Fruit fly (Drosophila melanogaster): ENCODE measurements around the gene CG31126.

Gene CG31126

DNA sequence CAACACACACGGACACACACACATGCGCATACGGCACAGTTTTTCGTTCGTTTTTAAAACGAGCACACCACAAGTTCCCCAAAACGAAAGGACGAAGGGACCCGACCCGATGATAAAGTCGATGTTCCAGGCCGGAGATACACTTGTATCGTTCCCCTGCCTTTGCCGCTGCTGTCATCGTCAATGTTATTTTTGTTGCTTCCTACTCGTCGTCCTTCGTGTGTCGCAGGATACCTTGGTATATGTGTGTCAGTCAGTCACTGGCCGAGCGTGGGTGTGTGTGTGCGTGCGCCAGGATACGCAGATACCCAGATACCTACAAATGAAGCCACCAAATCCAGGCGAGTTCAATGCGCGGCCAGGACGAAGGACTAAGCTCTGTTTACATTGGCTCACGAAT, 3.6 kb downstream of the CG31126 start:
- no peak for TF ChIP-seq Vsx2 (GFP tag; optimal IDR thresholded peaks at IDR 0.05; ENCODE audit: partially characterized antibody)
- no peak for TF ChIP-seq ey (GFP tag; optimal IDR thresholded peaks at IDR 0.05)
- TF ChIP-seq Hr78 (GFP tag; optimal IDR thresholded peaks at IDR 0.05): no peak
- no peak for TF ChIP-seq jim (GFP tag; optimal IDR thresholded peaks at IDR 0.05)
- no peak for TF ChIP-seq psq (GFP tag; optimal IDR thresholded peaks at IDR 0.05)
- TF ChIP-seq HLH106 (tag; optimal IDR thresholded peaks at IDR 0.05): no peak
- TF ChIP-seq Hr83 (GFP tag; optimal IDR thresholded peaks at IDR 0.05; ENCODE audit: poor library complexity, severe bottlenecking): no peak
- TF ChIP-seq Rel (GFP tag; optimal IDR thresholded peaks at IDR 0.05): no peak
- no peak for TF ChIP-seq Rel (tag; optimal IDR thresholded peaks at IDR 0.05)
- no peak for TF ChIP-seq CrebA (GFP tag; optimal IDR thresholded peaks at IDR 0.05; ENCODE audit: borderline replicate concordance)
- no peak for TF ChIP-seq tai (GFP tag; optimal IDR thresholded peaks at IDR 0.05)
- no peak for TF ChIP-seq pan (optimal IDR thresholded peaks at IDR 0.05)
- no peak for TF ChIP-seq Hnf4 (GFP tag; optimal IDR thresholded peaks at IDR 0.05)
- no peak for TF ChIP-seq OdsH (GFP tag; optimal IDR thresholded peaks at IDR 0.05)
- no peak for TF ChIP-seq foxo (GFP tag; optimal IDR thresholded peaks at IDR 0.05)
- TF ChIP-seq brk (GFP tag; optimal IDR thresholded peaks at IDR 0.05): no peak
- no peak for TF ChIP-seq Abd-B (GFP tag; optimal IDR thresholded peaks at IDR 0.05)

DNA sequence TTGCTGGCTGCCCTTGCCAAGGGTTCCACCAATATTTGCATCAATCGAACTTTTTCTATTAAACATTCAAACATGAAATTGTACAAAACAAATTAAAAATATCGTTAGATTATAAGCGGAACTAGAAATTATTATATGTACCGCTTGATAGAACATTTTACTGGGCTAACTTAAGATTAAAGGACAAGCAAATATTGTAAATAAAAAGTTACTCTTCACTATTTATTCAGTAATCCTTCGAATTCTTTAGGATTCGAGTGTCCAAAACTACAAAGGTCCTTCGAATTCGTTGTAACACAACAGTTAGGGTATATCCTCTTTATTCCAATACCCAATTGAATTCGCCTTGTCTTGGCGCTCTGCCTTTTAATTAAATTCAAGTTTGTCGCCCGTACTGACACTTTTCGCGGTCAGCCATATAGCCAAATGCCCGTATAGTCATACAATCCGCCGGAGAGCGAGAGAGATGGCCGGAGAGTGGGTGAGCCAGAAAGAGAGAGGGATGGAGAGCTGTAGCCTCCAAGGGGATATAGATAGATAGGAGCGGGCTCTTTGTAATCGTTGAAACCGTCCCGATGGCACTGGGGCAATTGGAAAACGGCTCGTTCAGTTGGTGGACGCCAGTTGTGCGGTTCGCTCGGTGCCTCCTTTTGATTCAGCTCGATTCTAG, 8.3 kb downstream of the CG31126 start:
- TF ChIP-seq HLH106 (tag; optimal IDR thresholded peaks at IDR 0.05) (peak; percentile 18), Hr78 (GFP tag; optimal IDR thresholded peaks at IDR 0.05) (no peak), Abd-B (GFP tag; optimal IDR thresholded peaks at IDR 0.05) (no peak)

DNA sequence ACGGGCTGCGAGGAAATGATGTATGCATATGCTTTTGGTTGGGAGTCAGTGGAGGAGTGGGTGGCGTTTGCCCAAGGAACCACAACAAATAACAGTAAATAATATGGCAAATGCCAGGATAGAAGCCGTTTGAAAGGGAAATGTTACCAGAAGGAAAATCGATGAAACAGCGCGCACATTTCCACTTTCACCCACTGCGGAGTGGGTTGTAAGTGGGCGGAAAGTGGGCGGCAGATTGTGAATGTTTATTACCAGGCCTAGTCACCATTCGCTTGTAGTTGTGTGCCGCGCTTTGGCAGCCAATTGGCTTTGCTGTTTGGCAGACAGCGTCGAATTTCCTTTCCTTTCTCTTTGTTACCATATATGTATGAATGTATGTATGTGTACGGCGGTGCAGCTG, 12.2 kb downstream of the CG31126 start:
- TF ChIP-seq lola (GFP tag; optimal IDR thresholded peaks at IDR 0.05) (no peak), Hr78 (GFP tag; optimal IDR thresholded peaks at IDR 0.05) (no peak), dsf (GFP tag; optimal IDR thresholded peaks at IDR 0.05; ENCODE audit: borderline replicate concordance) (no peak), Vsx2 (GFP tag; optimal IDR thresholded peaks at IDR 0.05; ENCODE audit: partially characterized antibody) (no peak), Abd-B (GFP tag; optimal IDR thresholded peaks at IDR 0.05) (no peak), sage (GFP tag; optimal IDR thresholded peaks at IDR 0.05) (no peak), Mio (GFP tag; optimal IDR thresholded peaks at IDR 0.05) (no peak), ey (GFP tag; optimal IDR thresholded peaks at IDR 0.05) (no peak), Sp1 (GFP tag; optimal IDR thresholded peaks at IDR 0.05) (no peak), Myc (optimal IDR thresholded peaks at IDR 0.05) (no peak), dl (GFP tag; optimal IDR thresholded peaks at IDR 0.05; ENCODE audit: insufficient read depth in 1 of 2, partially characterized antibody in 2 of 2) (no peak), CG32264 (GFP tag; optimal IDR thresholded peaks at IDR 0.05) (no peak), tai (GFP tag; optimal IDR thresholded peaks at IDR 0.05) (no peak), sv (GFP tag; optimal IDR thresholded peaks at IDR 0.05) (no peak), OdsH (GFP tag; optimal IDR thresholded peaks at IDR 0.05) (no peak), HLH106 (tag; optimal IDR thresholded peaks at IDR 0.05) (no peak), Jra (GFP tag; optimal IDR thresholded peaks at IDR 0.05) (no peak), brk (GFP tag; optimal IDR thresholded peaks at IDR 0.05) (no peak), pan (optimal IDR thresholded peaks at IDR 0.05) (no peak)

DNA sequence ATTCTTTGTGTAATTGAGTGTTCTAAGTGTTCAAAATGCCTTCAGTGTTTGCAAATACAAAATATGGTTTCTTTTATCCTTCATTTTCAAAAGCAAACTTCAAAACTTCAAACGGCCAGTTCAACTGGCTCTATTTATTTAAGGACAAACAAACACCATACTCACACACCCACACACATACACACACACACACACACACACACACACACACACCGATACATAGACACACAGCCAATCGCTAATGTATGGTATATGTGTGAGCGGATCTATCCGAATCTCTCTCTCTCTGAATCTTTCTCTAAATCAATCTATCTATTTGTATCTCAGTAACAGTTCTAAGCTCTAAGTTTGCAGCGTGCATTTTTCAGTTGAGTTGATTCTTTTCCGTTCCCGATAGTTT, 33.4 kb downstream of the CG31126 start:
- no peak for TF ChIP-seq sv (GFP tag; optimal IDR thresholded peaks at IDR 0.05)
- TF ChIP-seq Mio (GFP tag; optimal IDR thresholded peaks at IDR 0.05): no peak
- no peak for TF ChIP-seq woc (GFP tag; optimal IDR thresholded peaks at IDR 0.05)
- no peak for TF ChIP-seq CG9705 (GFP tag; optimal IDR thresholded peaks at IDR 0.05)
- peak; percentile 82 for TF ChIP-seq Dfd (GFP tag; optimal IDR thresholded peaks at IDR 0.05)

DNA sequence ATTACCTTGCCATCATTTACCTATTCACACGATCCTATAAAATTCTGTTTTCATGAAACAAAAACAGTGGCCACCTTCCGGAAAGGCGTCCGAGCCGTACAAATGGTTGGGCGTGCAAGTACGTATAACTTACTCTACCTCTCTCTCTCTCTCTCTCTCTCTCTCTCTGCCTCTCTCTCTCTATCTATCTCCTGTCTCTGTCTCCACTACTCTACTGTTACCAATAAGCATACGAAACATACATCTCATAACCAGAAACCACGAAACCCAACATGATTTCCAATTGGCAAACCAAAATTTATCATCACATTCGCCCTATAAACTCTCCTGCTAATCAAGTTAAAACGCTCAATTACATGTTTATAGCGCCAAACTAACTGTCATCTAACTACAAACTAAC, 39.9 kb downstream of the CG31126 start:
- TF ChIP-seq jim (GFP tag; optimal IDR thresholded peaks at IDR 0.05) (no peak), psq (GFP tag; optimal IDR thresholded peaks at IDR 0.05) (no peak), Rel (GFP tag; optimal IDR thresholded peaks at IDR 0.05) (no peak), Rel (tag; optimal IDR thresholded peaks at IDR 0.05) (no peak), CrebA (GFP tag; optimal IDR thresholded peaks at IDR 0.05; ENCODE audit: borderline replicate concordance) (no peak), N (GFP tag; optimal IDR thresholded peaks at IDR 0.05) (no peak), Sp1 (GFP tag; optimal IDR thresholded peaks at IDR 0.05) (no peak)
